Worm (Caenorhabditis elegans): ENCODE measurements around the gene C27D9.2.

- TF ChIP-seq T26A5.8 (tag; optimal IDR thresholded peaks at IDR 0.05) (no peak), hmg-20 (GFP tag; IDR thresholded peaks at IDR 0.05) (no peak), cebp-1 (GFP tag; IDR thresholded peaks at IDR 0.05) (no peak), cebp-1 (tag; optimal IDR thresholded peaks at IDR 0.05) (no peak), hrde-1 (tag; optimal IDR thresholded peaks at IDR 0.05; ENCODE audit: borderline replicate concordance) (no peak), lag-1 (GFP tag; IDR thresholded peaks at IDR 0.05) (no peak), egrh-3 (GFP tag; IDR thresholded peaks at IDR 0.05) (no peak), rcor-1 (GFP tag; IDR thresholded peaks at IDR 0.05) (no peak), nfya-1 (tag; optimal IDR thresholded peaks at IDR 0.05; ENCODE audit: borderline replicate concordance, insufficient read depth) (no peak), somi-1 (GFP tag; optimal IDR thresholded peaks at IDR 0.05) (no peak), lin-35 (GFP tag; optimal IDR thresholded peaks at IDR 0.05) (no peak), Y56A3A.18 (GFP tag; IDR thresholded peaks at IDR 0.05) (no peak), F57A8.1 (GFP tag; optimal IDR thresholded peaks at IDR 0.05) (no peak), dpl-1 (GFP tag; optimal IDR thresholded peaks at IDR 0.05) (no peak)
These were observed 29.5 kb upstream of the C27D9.2 start, which contains the start of gene msp-3 for ce11 chrII:4786181-4786580.
